Worm (Caenorhabditis elegans) whole organism, L1 larva: Measurements from ENCODE around the gene F13E9.12.
A peak's percentile ranks its signal among the peaks of the same experiment; 100 is the strongest.

Source experiments
- C16A3.4 ChIP-seq: fragments of 150-350 bp; optimal IDR thresholded peaks from 2 replicates; lab custom pipeline; 2014; ENCODE audit warnings: missing biosample characterization, missing genetic modification characterization
- F16B12.6 ChIP-seq: fragments of 150-350 bp; optimal IDR thresholded peaks from 2 replicates; lab custom pipeline; 2014; ENCODE audit warnings: missing biosample characterization, missing genetic modification characterization
- Y116A8C.19 ChIP-seq: sonication (generic microtip); optimal IDR thresholded peaks from 2 replicates; lab custom pipeline; 2016; ENCODE audit warnings: missing compliant biosample characterization, missing genetic modification characterization, borderline replicate concordance
- ama-1 ChIP-seq: fragments of 150-350 bp; optimal IDR thresholded peaks from 2 replicates; lab custom pipeline; 2014
- blmp-1 ChIP-seq: fragments of 150-350 bp; optimal IDR thresholded peaks from 2 replicates; lab custom pipeline; 2014; ENCODE audit warnings: missing biosample characterization, missing genetic modification characterization
- ceh-8 ChIP-seq: fragments of 200-800 bp; sonication (Bioruptor generic); optimal IDR thresholded peaks from 2 replicates; lab custom pipeline; 2018; ENCODE audit warnings: mild to moderate bottlenecking, missing genetic modification characterization, moderate library complexity, missing compliant biosample characterization
- ceh-90 ChIP-seq: sonication (generic microtip); optimal IDR thresholded peaks from 2 replicates; lab custom pipeline; 2016; ENCODE audit warnings: missing genetic modification characterization, missing compliant biosample characterization
- dsc-1 ChIP-seq: sonication (generic microtip); optimal IDR thresholded peaks from 2 replicates; lab custom pipeline; 2016; ENCODE audit warnings: mild to moderate bottlenecking, missing genetic modification characterization, missing compliant biosample characterization
- efl-3 ChIP-seq: fragments of 200-800 bp; sonication (Bioruptor generic); optimal IDR thresholded peaks from 2 replicates; lab custom pipeline; 2018; ENCODE audit warnings: mild to moderate bottlenecking, missing genetic modification characterization, missing compliant biosample characterization
- egl-13 ChIP-seq: sonication (generic microtip); optimal IDR thresholded peaks from 2 replicates; lab custom pipeline; 2016; ENCODE audit warnings: missing genotype, missing genetic modification reagents, missing genetic modification characterization, missing compliant biosample characterization
- egl-27 ChIP-seq, 2 experiments: fragments of 150-350 bp in 1 of 2; sonication (generic microtip); optimal IDR thresholded peaks; 3 replicates each; lab custom pipeline; 2017 to 2018; ENCODE audit warnings: missing biosample characterization in 2 of 2, missing genetic modification characterization in 2 of 2, missing genetic modification reagents in 2 of 2
- elt-3 ChIP-seq, 6 experiments: fragments of 150-350 bp in 1 of 6; sonication (generic microtip); optimal IDR thresholded peaks; 2 replicates each; lab custom pipeline; 2017 to 2018; ENCODE audit warnings: missing biosample characterization in 6 of 6, missing genetic modification characterization in 6 of 6, inconsistent platforms in 1 of 6
- ets-5 ChIP-seq: fragments of 200-800 bp; sonication (Bioruptor generic); IDR thresholded peaks from 2 replicates; pipeline ENCODE4 v1.3.6; 2022; ENCODE audit warnings: missing genetic modification characterization, missing compliant biosample characterization
- fkh-10 ChIP-seq: sonication (generic microtip); optimal IDR thresholded peaks from 2 replicates; lab custom pipeline; 2017; ENCODE audit warnings: missing biosample characterization, missing genetic modification reagents, missing genetic modification characterization
- fkh-8 ChIP-seq: sonication (generic microtip); optimal IDR thresholded peaks from 2 replicates; lab custom pipeline; 2016; ENCODE audit warnings: mild to moderate bottlenecking, missing genetic modification characterization, missing compliant biosample characterization
- fos-1 ChIP-seq: fragments of 150-350 bp; optimal IDR thresholded peaks from 2 replicates; lab custom pipeline; 2014; ENCODE audit warnings: missing biosample characterization, missing genetic modification characterization
- hlh-4 ChIP-seq: sonication (generic microtip); optimal IDR thresholded peaks from 2 replicates; lab custom pipeline; 2016; ENCODE audit warnings: mild to moderate bottlenecking, missing genetic modification characterization, missing compliant biosample characterization
- hpl-2 ChIP-seq: fragments of 150-350 bp; optimal IDR thresholded peaks from 2 replicates; lab custom pipeline; 2014; ENCODE audit warnings: missing biosample characterization, missing genetic modification reagents, missing genetic modification characterization
- lin-15B ChIP-seq: fragments of 150-350 bp; sonication (generic microtip); optimal IDR thresholded peaks from 3 replicates; lab custom pipeline; 2014; ENCODE audit warnings: missing biosample characterization, missing genetic modification characterization
- mdl-1 ChIP-seq, 2 experiments: fragments of 150-350 bp; optimal IDR thresholded peaks; 2 replicates each; lab custom pipeline; 2014 to 2017; ENCODE audit warnings: missing biosample characterization in 2 of 2, missing genetic modification characterization in 2 of 2, inconsistent platforms in 1 of 2
- nhr-20 ChIP-seq: sonication (generic microtip); optimal IDR thresholded peaks from 2 replicates; lab custom pipeline; 2016; ENCODE audit warnings: mild to moderate bottlenecking, missing genetic modification characterization, missing compliant biosample characterization
- nhr-47 ChIP-seq: sonication (generic microtip); optimal IDR thresholded peaks from 2 replicates; lab custom pipeline; 2016; ENCODE audit warnings: mild to moderate bottlenecking, missing genetic modification characterization, moderate library complexity, missing compliant biosample characterization
- nhr-71 ChIP-seq: sonication (generic microtip); optimal IDR thresholded peaks from 2 replicates; lab custom pipeline; 2016; ENCODE audit warnings: mild to moderate bottlenecking, missing genetic modification characterization, moderate library complexity, missing compliant biosample characterization
- nhr-85 ChIP-seq: sonication (generic microtip); peaks from one replicate; lab custom pipeline; 2016; ENCODE audit warnings: missing genetic modification characterization, inconsistent platforms, missing compliant biosample characterization
- nhr-90 ChIP-seq: sonication (generic microtip); optimal IDR thresholded peaks from 2 replicates; lab custom pipeline; 2016; ENCODE audit warnings: mild to moderate bottlenecking, missing genetic modification characterization, missing compliant biosample characterization; ENCODE audit not compliant: poor library complexity
- snpc-4 ChIP-seq: fragments of 150-350 bp; optimal IDR thresholded peaks from 2 replicates; lab custom pipeline; 2014; ENCODE audit warnings: missing biosample characterization, missing genetic modification characterization
- sup-37 ChIP-seq: fragments of 200-800 bp; sonication (Bioruptor generic); optimal IDR thresholded peaks from 2 replicates; lab custom pipeline; 2018; ENCODE audit warnings: mild to moderate bottlenecking, missing genetic modification characterization, missing compliant biosample characterization
- unc-130 ChIP-seq: fragments of 150-350 bp; optimal IDR thresholded peaks from 2 replicates; lab custom pipeline; 2017; ENCODE audit warnings: missing biosample characterization, missing genetic modification characterization, inconsistent platforms
- unc-30 ChIP-seq: sonication (generic microtip); optimal IDR thresholded peaks from 2 replicates; lab custom pipeline; 2017; ENCODE audit warnings: missing biosample characterization, missing genetic modification characterization
- unc-62 ChIP-seq: fragments of 150-350 bp; optimal IDR thresholded peaks from 2 replicates; lab custom pipeline; 2014; ENCODE audit warnings: missing biosample characterization, missing genetic modification reagents, missing genetic modification characterization
- unc-98 ChIP-seq: fragments of 200-800 bp; sonication (Bioruptor generic); IDR thresholded peaks from 2 replicates; pipeline ENCODE4 v1.3.6; 2022; ENCODE audit warnings: missing genetic modification characterization, missing compliant biosample characterization
- vab-15 ChIP-seq: sonication (generic microtip); optimal IDR thresholded peaks from 2 replicates; lab custom pipeline; 2017; ENCODE audit warnings: missing genotype, mild to moderate bottlenecking, missing genetic modification characterization, missing compliant biosample characterization
- zip-4 ChIP-seq: fragments of 200-800 bp; sonication (Bioruptor generic); optimal IDR thresholded peaks from 2 replicates; lab custom pipeline; 2018; ENCODE audit warnings: mild to moderate bottlenecking, missing genetic modification characterization, moderate library complexity, missing compliant biosample characterization
- ztf-11 ChIP-seq, 2 experiments: sonication (generic microtip); optimal IDR thresholded peaks; 2 replicates each; lab custom pipeline; 2016 to 2017; ENCODE audit warnings: missing genetic modification characterization in 2 of 2, missing biosample characterization in 1 of 2, missing compliant biosample characterization in 1 of 2
- ztf-4 ChIP-seq: fragments of 150-350 bp; optimal IDR thresholded peaks from 2 replicates; lab custom pipeline; 2014; ENCODE audit warnings: missing biosample characterization, missing genetic modification characterization

F13E9.12 gene

DNA sequence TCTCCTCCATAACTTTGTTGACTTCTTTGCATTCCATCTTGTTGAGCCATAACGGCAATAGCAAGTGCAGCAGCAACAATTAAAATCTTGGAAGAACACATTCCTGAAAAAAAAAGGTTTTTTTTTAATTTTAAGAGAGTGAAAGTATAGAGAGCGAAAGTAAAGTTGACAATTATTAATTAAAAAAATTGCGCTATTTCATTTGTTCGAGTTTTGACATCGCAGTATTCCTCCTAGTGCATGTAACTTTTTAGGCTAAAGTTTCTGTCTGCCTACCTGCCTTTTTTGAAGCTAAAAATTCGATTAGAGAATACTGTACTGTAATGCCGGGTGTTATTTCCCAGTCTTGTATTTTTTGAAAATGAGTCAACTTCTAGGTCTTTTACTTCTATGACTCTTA is 17.6 kb upstream of the F13E9.12 start, which contains the start of gene srlf-12 (continued):
- TF ChIP-seq dsc-1 (tag; lab: Kevin White, UChicago) = no peak

ce11 chrIV:10889820-10890462 is 15.5 kb upstream of the F13E9.12 start, which contains the start of gene F13E9.15:
Gene F13E9.15, minus strand, starts transcription at chrIV:10889870.
- no peak for TF ChIP-seq blmp-1
- peak; percentile 10 for TF ChIP-seq fos-1 (tag; lab: Kevin White, UChicago)
- TF ChIP-seq ceh-8 (GFP tag; lab: Kevin White, UChicago) = peak; percentile 70
- no peak for TF ChIP-seq efl-3 (GFP tag; lab: Kevin White, UChicago)
- no peak for TF ChIP-seq ztf-4 (tag; lab: Kevin White, UChicago)
- TF ChIP-seq nhr-20 (tag; lab: Kevin White, UChicago) = peak; percentile 2
- peak; percentile 63 for TF ChIP-seq nhr-47 (tag; lab: Kevin White, UChicago)
- peak; percentile 71 for TF ChIP-seq nhr-71 (tag; lab: Kevin White, UChicago)
- peak; percentile 89 for TF ChIP-seq fkh-8 (tag; lab: Kevin White, UChicago)
- peak; percentile 17 for TF ChIP-seq fkh-10 (GFP tag; lab: Kevin White, UChicago)
- peak; percentile 36 for TF ChIP-seq ceh-90 (tag; lab: Kevin White, UChicago)
- TF ChIP-seq hlh-4 (tag; lab: Kevin White, UChicago) = peak; percentile 96
- no peak for TF ChIP-seq nhr-85 (tag; lab: Kevin White, UChicago)

- TF ChIP-seq unc-62 (GFP tag; lab: Kevin White, UChicago) (no peak), fkh-10 (GFP tag; lab: Kevin White, UChicago) (no peak), blmp-1 (no peak), Y116A8C.19 (tag; lab: Kevin White, UChicago) (no peak), ets-5 (GFP tag; lab: Robert Waterston, UW) (no peak), ama-1 (lab: Kevin White, UChicago) (no peak), C16A3.4 (tag; lab: Kevin White, UChicago) (no peak), unc-130 (tag; lab: Kevin White, UChicago) (no peak), ztf-11 (tag; optimal IDR thresholded peaks at IDR 0.05; lab: Kevin White, UChicago) (no peak)
These were observed 12.9 kb upstream of the F13E9.12 start, which contains the start of gene F13E9.16 for ce11 chrIV:10887285-10887684. Gene F13E9.16, minus strand, starts transcription at chrIV:10887385.

DNA sequence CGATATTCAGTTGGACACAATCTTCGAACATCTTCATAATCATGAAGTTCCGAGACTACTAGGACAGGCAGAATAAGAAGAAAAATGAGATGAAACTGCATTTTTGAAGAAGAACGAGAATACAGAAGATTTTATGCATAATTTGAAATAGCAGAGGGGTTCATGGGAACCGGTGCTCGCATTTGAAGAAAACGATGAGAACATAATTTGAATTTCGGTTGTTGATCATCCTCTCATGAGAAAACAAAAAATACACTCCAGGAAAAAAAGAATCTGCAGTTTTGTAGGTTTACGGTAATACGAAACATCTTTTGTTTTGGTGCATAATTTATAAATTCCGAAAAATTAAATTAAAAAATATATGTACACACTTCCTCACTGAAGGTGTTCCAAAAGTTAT is 11.5 kb upstream of the F13E9.12 start, which contains the start of gene srlf-11:
TSS of gene srlf-11 (minus strand) at position 101 of the 400 bp plus-strand sequence.
- TF ChIP-seq F16B12.6 (tag; lab: Kevin White, UChicago) = no peak
- TF ChIP-seq, all 84 proteins: peak for 0

ce11 chrIV:10884263-10884662 is 9.8 kb upstream of the F13E9.12 start, which contains the start of gene F13E9.5:
Gene F13E9.5, minus strand, starts transcription at chrIV:10884363.
- TF ChIP-seq efl-3 (GFP tag; lab: Kevin White, UChicago) = no peak
- TF ChIP-seq egl-13 (tag; lab: Kevin White, UChicago) = no peak
- TF ChIP-seq elt-3 (tag; optimal IDR thresholded peaks at IDR 0.05; lab: Kevin White, UChicago) = no peak
- no peak for TF ChIP-seq snpc-4 (tag; lab: Kevin White, UChicago)
- TF ChIP-seq vab-15 (tag; lab: Kevin White, UChicago) = no peak
- TF ChIP-seq ztf-11 (tag; optimal IDR thresholded peaks at IDR 0.05; lab: Kevin White, UChicago) = no peak
- no peak for TF ChIP-seq zip-4
- no peak for TF ChIP-seq egl-27 (tag; optimal IDR thresholded peaks at IDR 0.05; lab: Kevin White, UChicago)
- no peak for TF ChIP-seq sup-37 (GFP tag; lab: Kevin White, UChicago)
- TF ChIP-seq ama-1 (lab: Kevin White, UChicago) = no peak
- no peak for TF ChIP-seq lin-15B (tag; lab: Kevin White, UChicago)
- TF ChIP-seq hpl-2 = no peak
- TF ChIP-seq dsc-1 (tag; lab: Kevin White, UChicago) = no peak
- TF ChIP-seq unc-30 (tag; lab: Kevin White, UChicago) = no peak
- TF ChIP-seq nhr-90 (tag; lab: Kevin White, UChicago) = no peak
- no peak for TF ChIP-seq mdl-1 (tag; optimal IDR thresholded peaks at IDR 0.05; lab: Kevin White, UChicago)
- no peak for TF ChIP-seq unc-98 (GFP tag; lab: Robert Waterston, UW)
